Fruit fly (Drosophila melanogaster) whole organism, adult: Measurements from ENCODE around the gene CG10996.

ENCODE experiments used
- Hr96 ChIP-seq: fragments of 200-800 bp; sonication (Bioruptor generic); optimal IDR thresholded peaks from 2 replicates; lab custom pipeline; 2016; ENCODE audit warnings: missing biosample characterization, missing genetic modification characterization
- Mnt ChIP-seq: fragments of 200-800 bp; sonication (Bioruptor generic); optimal IDR thresholded peaks from 2 replicates; lab custom pipeline; 2016; ENCODE audit warnings: missing biosample characterization, mild to moderate bottlenecking, missing genetic modification characterization
- ovo ChIP-seq: fragments of 200-800 bp; sonication (Bioruptor generic); optimal IDR thresholded peaks from 2 replicates; lab custom pipeline; 2016; ENCODE audit warnings: missing biosample characterization, missing genetic modification characterization
- toe ChIP-seq: fragments of 200-800 bp; sonication (Bioruptor generic); optimal IDR thresholded peaks from 2 replicates; lab custom pipeline; 2016; ENCODE audit warnings: missing biosample characterization, missing genetic modification characterization

- TF ChIP-seq Hr96 (GFP tag; lab: Kevin White, UChicago) (no peak), Mnt (GFP tag; lab: Kevin White, UChicago) (no peak), ovo (GFP tag; lab: Kevin White, UChicago) (no peak), toe (GFP tag; lab: Kevin White, UChicago) (no peak)
Observed at dm6 chrX:13747052-13747451, 50.4 kb downstream of the CG10996 start.
